Fruit fly (Drosophila melanogaster) whole organism, prepupa: Measurements from ENCODE around the gene Nepl15.

Experiments
- Blimp-1 ChIP-seq: fragments of 200-800 bp; sonication (Bioruptor generic); optimal IDR thresholded peaks from 3 replicates; lab custom pipeline; 2017; ENCODE audit warnings: missing biosample characterization, missing genetic modification characterization, mild to moderate bottlenecking, moderate library complexity, missing genetic modification reagents
- CG10631 ChIP-seq: fragments of 200-800 bp; sonication (Bioruptor generic); optimal IDR thresholded peaks from 2 replicates; lab custom pipeline; 2016; ENCODE audit warnings: missing biosample characterization, missing genetic modification characterization
- CG11762 ChIP-seq: fragments of 200-800 bp; sonication (Bioruptor generic); optimal IDR thresholded peaks from 3 replicates; lab custom pipeline; 2016; ENCODE audit warnings: missing biosample characterization, missing genetic modification characterization; ENCODE audit not compliant: insufficient read depth
- CG3919 ChIP-seq: fragments of 200-800 bp; sonication (Bioruptor generic); optimal IDR thresholded peaks from 3 replicates; lab custom pipeline; 2016; ENCODE audit warnings: missing biosample characterization, missing genetic modification characterization
- CG4318 ChIP-seq: fragments of 200-800 bp; sonication (Bioruptor generic); optimal IDR thresholded peaks from 3 replicates; lab custom pipeline; 2017; ENCODE audit warnings: missing biosample characterization, mild to moderate bottlenecking, missing genetic modification characterization
- CG6276 ChIP-seq: fragments of 200-800 bp; sonication (Bioruptor generic); optimal IDR thresholded peaks from 2 replicates; lab custom pipeline; 2017; ENCODE audit warnings: missing biosample characterization, mild to moderate bottlenecking, missing genetic modification characterization
- CG6854 ChIP-seq: fragments of 200-800 bp; sonication (Bioruptor generic); optimal IDR thresholded peaks from 2 replicates; lab custom pipeline; 2017; ENCODE audit warnings: missing biosample characterization, mild to moderate bottlenecking, missing genetic modification characterization
- CG8119 ChIP-seq: fragments of 200-800 bp; sonication (Bioruptor generic); IDR thresholded peaks from 3 replicates; pipeline ENCODE4 v1.3.6; 2022; ENCODE audit warnings: missing biosample characterization, missing genetic modification characterization
- CG9139 ChIP-seq: fragments of 200-800 bp; sonication (Bioruptor generic); optimal IDR thresholded peaks from 3 replicates; lab custom pipeline; 2017; ENCODE audit warnings: missing biosample characterization, mild to moderate bottlenecking, missing genetic modification characterization
- Hr4 ChIP-seq: fragments of 200-800 bp; sonication (Bioruptor generic); optimal IDR thresholded peaks from 3 replicates; lab custom pipeline; 2016; ENCODE audit warnings: missing biosample characterization, missing genetic modification characterization
- OdsH ChIP-seq: fragments of 200-800 bp; sonication (Bioruptor generic); optimal IDR thresholded peaks from 3 replicates; lab custom pipeline; 2016; ENCODE audit warnings: missing biosample characterization, missing genetic modification characterization
- eg ChIP-seq: fragments of 200-800 bp; sonication (Bioruptor generic); IDR thresholded peaks from 3 replicates; pipeline ENCODE4 v1.3.6; 2022; ENCODE audit warnings: missing biosample characterization, missing genetic modification characterization
- fkh ChIP-seq: fragments of 200-800 bp; sonication (Bioruptor generic); optimal IDR thresholded peaks from 3 replicates; lab custom pipeline; 2017; ENCODE audit warnings: missing biosample characterization, mild to moderate bottlenecking, missing genetic modification characterization, moderate library complexity
- lz ChIP-seq: fragments of 200-800 bp; sonication (Bioruptor generic); optimal IDR thresholded peaks from 3 replicates; lab custom pipeline; 2016; ENCODE audit warnings: missing biosample characterization, missing genetic modification characterization

dm6 chr3R:22750039-22750438, 15.9 kb downstream of the Nepl15 start:
- TF ChIP-seq OdsH (GFP tag; lab: Kevin White, UChicago) = no peak
- no peak for TF ChIP-seq eg
- no peak for TF ChIP-seq CG9139 (GFP tag; lab: Kevin White, UChicago)
- no peak for TF ChIP-seq Hr4 (GFP tag; lab: Kevin White, UChicago)
- TF ChIP-seq CG10631 (GFP tag; lab: Kevin White, UChicago) = no peak
- TF ChIP-seq fkh = no peak
- no peak for TF ChIP-seq CG4318 (GFP tag; lab: Kevin White, UChicago)
- no peak for TF ChIP-seq CG6854
- no peak for TF ChIP-seq CG11762 (GFP tag; lab: Kevin White, UChicago)
- no peak for TF ChIP-seq lz (GFP tag; lab: Kevin White, UChicago)
- no peak for TF ChIP-seq CG8119 (GFP tag; lab: Robert Waterston, UW)
- TF ChIP-seq CG3919 (GFP tag; lab: Kevin White, UChicago) = no peak
- no peak for TF ChIP-seq Blimp-1
- no peak for TF ChIP-seq CG6276 (GFP tag; lab: Kevin White, UChicago)
